Fruit fly (Drosophila melanogaster) whole organism, prepupa: ENCODE data around the gene CG13310.

Experiments used
- Blimp-1 ChIP-seq: fragments of 200-800 bp; sonication (Bioruptor generic); optimal IDR thresholded peaks from 3 replicates; lab custom pipeline; 2017; ENCODE audit warnings: missing biosample characterization, missing genetic modification characterization, mild to moderate bottlenecking, moderate library complexity, missing genetic modification reagents
- CG10631 ChIP-seq: fragments of 200-800 bp; sonication (Bioruptor generic); optimal IDR thresholded peaks from 2 replicates; lab custom pipeline; 2016; ENCODE audit warnings: missing biosample characterization, missing genetic modification characterization
- CG11294 ChIP-seq: fragments of 200-800 bp; sonication (Bioruptor generic); IDR thresholded peaks from 2 replicates; pipeline ENCODE4 v1.3.6; 2022; ENCODE audit warnings: missing biosample characterization, missing genetic modification characterization
- CG11762 ChIP-seq: fragments of 200-800 bp; sonication (Bioruptor generic); optimal IDR thresholded peaks from 3 replicates; lab custom pipeline; 2016; ENCODE audit warnings: missing biosample characterization, missing genetic modification characterization; ENCODE audit not compliant: insufficient read depth
- CG1621 ChIP-seq: fragments of 200-800 bp; sonication (Bioruptor generic); optimal IDR thresholded peaks from 3 replicates; lab custom pipeline; 2018; ENCODE audit warnings: missing biosample characterization, mild to moderate bottlenecking, missing genetic modification characterization
- CG16779 ChIP-seq: fragments of 200-800 bp; sonication (Bioruptor generic); optimal IDR thresholded peaks from 3 replicates; lab custom pipeline; 2017; ENCODE audit warnings: missing biosample characterization, mild to moderate bottlenecking, missing genetic modification characterization
- CG31627 ChIP-seq: fragments of 200-800 bp; sonication (Bioruptor generic); optimal IDR thresholded peaks from 3 replicates; lab custom pipeline; 2016; ENCODE audit warnings: missing biosample characterization, missing genetic modification characterization
- CG32006 ChIP-seq: fragments of 200-800 bp; sonication (Bioruptor generic); optimal IDR thresholded peaks from 3 replicates; lab custom pipeline; 2017; ENCODE audit warnings: missing biosample characterization, mild to moderate bottlenecking, missing genetic modification characterization
- CG34406 ChIP-seq: fragments of 200-800 bp; sonication (Bioruptor generic); optimal IDR thresholded peaks from 3 replicates; lab custom pipeline; 2016; ENCODE audit warnings: missing biosample characterization, missing genetic modification characterization
- CG3919 ChIP-seq: fragments of 200-800 bp; sonication (Bioruptor generic); optimal IDR thresholded peaks from 3 replicates; lab custom pipeline; 2016; ENCODE audit warnings: missing biosample characterization, missing genetic modification characterization
- CG4318 ChIP-seq: fragments of 200-800 bp; sonication (Bioruptor generic); optimal IDR thresholded peaks from 3 replicates; lab custom pipeline; 2017; ENCODE audit warnings: missing biosample characterization, mild to moderate bottlenecking, missing genetic modification characterization
- CG6276 ChIP-seq: fragments of 200-800 bp; sonication (Bioruptor generic); optimal IDR thresholded peaks from 2 replicates; lab custom pipeline; 2017; ENCODE audit warnings: missing biosample characterization, mild to moderate bottlenecking, missing genetic modification characterization
- CG6854 ChIP-seq: fragments of 200-800 bp; sonication (Bioruptor generic); optimal IDR thresholded peaks from 2 replicates; lab custom pipeline; 2017; ENCODE audit warnings: missing biosample characterization, mild to moderate bottlenecking, missing genetic modification characterization
- CG7368 ChIP-seq: fragments of 200-800 bp; sonication (Bioruptor generic); optimal IDR thresholded peaks from 3 replicates; lab custom pipeline; 2016; ENCODE audit warnings: missing biosample characterization, missing genetic modification characterization
- CG8119 ChIP-seq: fragments of 200-800 bp; sonication (Bioruptor generic); IDR thresholded peaks from 3 replicates; pipeline ENCODE4 v1.3.6; 2022; ENCODE audit warnings: missing biosample characterization, missing genetic modification characterization
- CG8319 ChIP-seq: fragments of 200-800 bp; sonication (Bioruptor generic); optimal IDR thresholded peaks from 3 replicates; lab custom pipeline; 2016; ENCODE audit warnings: missing biosample characterization, missing genetic modification characterization
- CG8632 ChIP-seq: fragments of 200-800 bp; sonication (Bioruptor generic); optimal IDR thresholded peaks from 3 replicates; lab custom pipeline; 2016; ENCODE audit warnings: missing biosample characterization, missing genetic modification characterization
- CG9139 ChIP-seq: fragments of 200-800 bp; sonication (Bioruptor generic); optimal IDR thresholded peaks from 3 replicates; lab custom pipeline; 2017; ENCODE audit warnings: missing biosample characterization, mild to moderate bottlenecking, missing genetic modification characterization
- Eip75B ChIP-seq: fragments of 200-800 bp; sonication (Bioruptor generic); optimal IDR thresholded peaks from 3 replicates; lab custom pipeline; 2016; ENCODE audit warnings: missing biosample characterization, missing genetic modification characterization
- Eip78C ChIP-seq: fragments of 200-800 bp; sonication (Bioruptor generic); peaks from one replicate; lab custom pipeline; 2016; ENCODE audit warnings: missing biosample characterization, missing genetic modification characterization
- Eip93F ChIP-seq: fragments of 200-800 bp; sonication (Bioruptor generic); optimal IDR thresholded peaks from 2 replicates; lab custom pipeline; 2016; ENCODE audit warnings: missing biosample characterization, mild to moderate bottlenecking, missing genetic modification characterization
- Ets21C ChIP-seq: fragments of 200-800 bp; sonication (Bioruptor generic); optimal IDR thresholded peaks from 3 replicates; lab custom pipeline; 2016; ENCODE audit warnings: missing biosample characterization, missing genetic modification characterization
- Ets96B ChIP-seq: fragments of 200-800 bp; optimal IDR thresholded peaks from 2 replicates; lab custom pipeline; 2019; ENCODE audit warnings: missing biosample characterization, mild to moderate bottlenecking, missing genetic modification characterization, moderate library complexity
- Gug ChIP-seq: fragments of 200-800 bp; sonication (Bioruptor generic); IDR thresholded peaks from 2 replicates; pipeline ENCODE4 v1.3.6; 2022; ENCODE audit warnings: missing biosample characterization, missing genetic modification characterization
- Hr38 ChIP-seq: sonication (Bioruptor generic); optimal IDR thresholded peaks from 2 replicates; lab custom pipeline; 2016; ENCODE audit warnings: missing biosample characterization, missing genetic modification characterization
- Hr39 ChIP-seq: fragments of 200-800 bp; sonication (Bioruptor generic); optimal IDR thresholded peaks from 2 replicates; lab custom pipeline; 2016; ENCODE audit warnings: missing biosample characterization, missing genetic modification characterization
- Hr4 ChIP-seq: fragments of 200-800 bp; sonication (Bioruptor generic); optimal IDR thresholded peaks from 3 replicates; lab custom pipeline; 2016; ENCODE audit warnings: missing biosample characterization, missing genetic modification characterization
- Lpt ChIP-seq: fragments of 200-800 bp; sonication (Bioruptor generic); optimal IDR thresholded peaks from 3 replicates; lab custom pipeline; 2016; ENCODE audit warnings: missing biosample characterization, missing genetic modification characterization
- Met ChIP-seq: fragments of 200-800 bp; sonication (Bioruptor generic); optimal IDR thresholded peaks from 3 replicates; lab custom pipeline; 2016; ENCODE audit warnings: missing biosample characterization, missing genetic modification characterization
- OdsH ChIP-seq: fragments of 200-800 bp; sonication (Bioruptor generic); optimal IDR thresholded peaks from 3 replicates; lab custom pipeline; 2016; ENCODE audit warnings: missing biosample characterization, missing genetic modification characterization
- Smox ChIP-seq: fragments of 200-800 bp; sonication (Bioruptor generic); optimal IDR thresholded peaks from 3 replicates; lab custom pipeline; 2016; ENCODE audit warnings: missing biosample characterization, missing genetic modification characterization
- Sox102F ChIP-seq: fragments of 200-800 bp; sonication (Bioruptor generic); optimal IDR thresholded peaks from 2 replicates; lab custom pipeline; 2016; ENCODE audit warnings: missing biosample characterization, mild to moderate bottlenecking, missing genetic modification characterization
- Sox14 ChIP-seq: fragments of 200-800 bp; sonication (Bioruptor generic); optimal IDR thresholded peaks from 3 replicates; lab custom pipeline; 2016; ENCODE audit warnings: missing biosample characterization, missing genetic modification characterization
- Sox15 ChIP-seq: fragments of 200-800 bp; sonication (Bioruptor generic); optimal IDR thresholded peaks from 3 replicates; lab custom pipeline; 2016; ENCODE audit warnings: missing biosample characterization, missing genetic modification characterization
- achi ChIP-seq: fragments of 200-800 bp; sonication (Bioruptor generic); optimal IDR thresholded peaks from 3 replicates; lab custom pipeline; 2016; ENCODE audit warnings: missing biosample characterization, missing genetic modification characterization
- dac ChIP-seq: fragments of 200-800 bp; sonication (Bioruptor generic); optimal IDR thresholded peaks from 2 replicates; lab custom pipeline; 2017; ENCODE audit warnings: missing biosample characterization, mild to moderate bottlenecking, missing genetic modification characterization
- dsx ChIP-seq: fragments of 200-800 bp; optimal IDR thresholded peaks from 3 replicates; lab custom pipeline; 2019; ENCODE audit warnings: missing biosample characterization, mild to moderate bottlenecking, missing genetic modification characterization, moderate library complexity; ENCODE audit not compliant: poor library complexity, severe bottlenecking
- eg ChIP-seq: fragments of 200-800 bp; sonication (Bioruptor generic); IDR thresholded peaks from 3 replicates; pipeline ENCODE4 v1.3.6; 2022; ENCODE audit warnings: missing biosample characterization, missing genetic modification characterization
- esn ChIP-seq: fragments of 200-800 bp; sonication (Bioruptor generic); optimal IDR thresholded peaks from 2 replicates; lab custom pipeline; 2016; ENCODE audit warnings: missing biosample characterization, mild to moderate bottlenecking, missing genetic modification characterization, moderate library complexity
- fd59A ChIP-seq: fragments of 200-800 bp; sonication (Bioruptor generic); optimal IDR thresholded peaks from 2 replicates; lab custom pipeline; 2017; ENCODE audit warnings: missing biosample characterization, mild to moderate bottlenecking, missing genetic modification characterization, missing genetic modification reagents
- fkh ChIP-seq: fragments of 200-800 bp; sonication (Bioruptor generic); optimal IDR thresholded peaks from 3 replicates; lab custom pipeline; 2017; ENCODE audit warnings: missing biosample characterization, mild to moderate bottlenecking, missing genetic modification characterization, moderate library complexity
- lz ChIP-seq: fragments of 200-800 bp; sonication (Bioruptor generic); optimal IDR thresholded peaks from 3 replicates; lab custom pipeline; 2016; ENCODE audit warnings: missing biosample characterization, missing genetic modification characterization
- net ChIP-seq: fragments of 200-800 bp; sonication (Bioruptor generic); optimal IDR thresholded peaks from 3 replicates; lab custom pipeline; 2016; ENCODE audit warnings: missing biosample characterization, missing genetic modification characterization
- pdm3 ChIP-seq: fragments of 200-800 bp; sonication (Bioruptor generic); optimal IDR thresholded peaks from 3 replicates; lab custom pipeline; 2016; ENCODE audit warnings: missing biosample characterization, missing genetic modification characterization
- salr ChIP-seq, 2 experiments: fragments of 200-800 bp; sonication (Bioruptor generic); optimal IDR thresholded peaks; 3 replicates each; lab custom pipeline; 2016 to 2018; ENCODE audit warnings: missing biosample characterization in 2 of 2, missing genetic modification characterization in 2 of 2, mild to moderate bottlenecking in 1 of 2
- spab ChIP-seq: fragments of 200-800 bp; sonication (Bioruptor generic); optimal IDR thresholded peaks from 2 replicates; lab custom pipeline; 2017; ENCODE audit warnings: missing biosample characterization, mild to moderate bottlenecking, missing genetic modification characterization, missing genetic modification reagents
- svp ChIP-seq: fragments of 200-800 bp; sonication (Bioruptor generic); peaks from one replicate; lab custom pipeline; 2016; ENCODE audit warnings: missing biosample characterization, missing genetic modification characterization
- topi ChIP-seq: fragments of 200-800 bp; sonication (Bioruptor generic); optimal IDR thresholded peaks from 3 replicates; lab custom pipeline; 2016; ENCODE audit warnings: missing biosample characterization, missing genetic modification characterization

The CG13310 gene

DNA sequence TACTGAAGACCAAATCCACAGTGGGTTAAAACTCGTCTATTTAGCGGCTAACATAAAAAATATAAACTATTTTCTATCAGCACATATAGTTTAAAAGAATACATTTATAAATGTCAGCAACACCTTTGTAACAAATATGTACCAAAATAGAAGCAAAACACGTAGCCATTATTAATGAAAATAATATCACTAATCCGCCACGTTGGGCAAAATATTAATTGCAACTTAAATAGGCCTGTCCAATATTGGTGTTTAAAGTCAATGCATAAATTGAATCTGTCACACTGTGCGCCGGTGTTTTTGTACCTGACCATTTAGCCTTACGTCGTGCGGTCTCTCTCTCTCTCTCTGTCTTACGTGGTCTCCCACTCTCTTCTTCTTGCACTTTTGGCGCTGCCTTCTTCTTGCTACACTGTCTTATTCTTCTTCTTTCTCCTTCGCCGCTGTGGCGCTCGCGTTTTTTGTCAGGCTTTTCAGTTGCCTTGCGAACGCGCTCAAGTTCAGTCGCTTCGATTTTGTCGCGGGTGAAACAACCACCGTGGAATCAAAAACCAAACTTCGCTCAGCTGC lies 34.3 kb downstream of the CG13310 start (continued):
- peak; percentile 96 for TF ChIP-seq CG6854 (GFP tag; lab: Kevin White, UChicago)
- peak; percentile 97 to 99 for TF ChIP-seq salr (GFP tag; optimal IDR thresholded peaks at IDR 0.05; lab: Kevin White, UChicago)
- TF ChIP-seq CG8632 (GFP tag; lab: Kevin White, UChicago), result peak; percentile 98
- peak; percentile 95 for TF ChIP-seq CG8119 (GFP tag; lab: Robert Waterston, UW)
- TF ChIP-seq CG8319, result peak; percentile 94
- peak; percentile 98 for TF ChIP-seq Sox102F
- TF ChIP-seq Eip78C (GFP tag; lab: Kevin White, UChicago), result peak; percentile 99
- peak; percentile 99 for TF ChIP-seq Sox15 (GFP tag; lab: Kevin White, UChicago)
- TF ChIP-seq lz (GFP tag; lab: Kevin White, UChicago), result peak; percentile 99
- TF ChIP-seq Hr39 (GFP tag; lab: Kevin White, UChicago), result peak; percentile 99
- TF ChIP-seq CG11762, result peak; percentile 97
- peak; percentile 94 for TF ChIP-seq spab
- TF ChIP-seq Smox (GFP tag; lab: Kevin White, UChicago), result peak; percentile 99
- TF ChIP-seq Hr4 (GFP tag; lab: Kevin White, UChicago), result peak; percentile 97
- peak; percentile 98 for TF ChIP-seq CG1621 (tag; lab: Kevin White, UChicago)
- TF ChIP-seq Hr38 (GFP tag; lab: Kevin White, UChicago), result peak; percentile 39
- TF ChIP-seq CG6276, result peak; percentile 96
- TF ChIP-seq achi, result peak; percentile 96
- TF ChIP-seq Sox14 (GFP tag; lab: Kevin White, UChicago), result peak; percentile 99
- TF ChIP-seq pdm3 (GFP tag; lab: Kevin White, UChicago), result peak; percentile 97
- TF ChIP-seq Lpt, result peak; percentile 87

- TF ChIP-seq fkh (GFP tag; lab: Kevin White, UChicago) (no peak), eg (peak; percentile 97), CG8319 (no peak), CG4318 (peak; percentile 9), fd59A (no peak), dac (GFP tag; lab: Kevin White, UChicago) (no peak), Lpt (peak; percentile 82), esn (GFP tag; lab: Kevin White, UChicago) (no peak), Met (GFP tag; lab: Kevin White, UChicago) (no peak), Ets96B (tag; lab: Kevin White, UChicago) (peak; percentile 45), Eip75B (no peak), CG16779 (no peak), spab (no peak), Smox (GFP tag; lab: Kevin White, UChicago) (no peak), CG8632 (GFP tag; lab: Kevin White, UChicago) (no peak), CG3919 (GFP tag; lab: Kevin White, UChicago) (no peak), CG10631 (GFP tag; lab: Kevin White, UChicago) (no peak), CG31627 (no peak), Eip93F (GFP tag; lab: Kevin White, UChicago) (no peak), CG1621 (tag; lab: Kevin White, UChicago) (no peak), CG7368 (no peak), Hr38 (GFP tag; lab: Kevin White, UChicago) (no peak), dsx (peak; percentile 100), topi (no peak), Hr4 (GFP tag; lab: Kevin White, UChicago) (peak; percentile 81), CG34406 (GFP tag; lab: Kevin White, UChicago) (no peak), net (no peak), CG6276 (peak; percentile 55), Sox15 (GFP tag; lab: Kevin White, UChicago) (no peak), OdsH (no peak), CG11294 (GFP tag; lab: Robert Waterston, UW) (peak; percentile 91), Sox102F (no peak), CG32006 (GFP tag; lab: Kevin White, UChicago) (no peak), Eip78C (GFP tag; lab: Kevin White, UChicago) (no peak), lz (GFP tag; lab: Kevin White, UChicago) (no peak), Gug (GFP tag; lab: Robert Waterston, UW) (peak; percentile 93), CG11762 (no peak), Blimp-1 (no peak), CG9139 (GFP tag; lab: Kevin White, UChicago) (no peak), Ets21C (GFP tag; lab: Kevin White, UChicago) (no peak), svp (GFP tag; lab: Kevin White, UChicago) (no peak)
These were observed 34.8 kb downstream of the CG13310 start for dm6 chr3L:8765493-8765892.
